Fruit fly (Drosophila melanogaster) whole organism, wandering third instar larva: ENCODE measurements around the gene RpL27A.

ENCODE experiments used
- Abd-B ChIP-seq: fragments of >200 bp; optimal IDR thresholded peaks from 2 replicates; lab custom pipeline; 2017; ENCODE audit warnings: missing biosample characterization, missing genetic modification characterization
- CG9705 ChIP-seq: fragments of 200-800 bp; sonication (Bioruptor generic); optimal IDR thresholded peaks from 2 replicates; lab custom pipeline; 2018; ENCODE audit warnings: missing biosample characterization, mild to moderate bottlenecking, missing genetic modification characterization
- Dfd ChIP-seq: fragments of >200 bp; optimal IDR thresholded peaks from 2 replicates; lab custom pipeline; 2017; ENCODE audit warnings: missing biosample characterization, missing genetic modification characterization
- Dif ChIP-seq: fragments of 200-275, 200-300 bp; sonication (Bioruptor generic); optimal IDR thresholded peaks from 2 replicates; lab custom pipeline; 2018; ENCODE audit warnings: missing biosample characterization, missing genetic modification characterization; ENCODE audit not compliant: partially characterized antibody
- GATAd ChIP-seq: sonication (Bioruptor generic); optimal IDR thresholded peaks from 2 replicates; lab custom pipeline; 2016; ENCODE audit warnings: missing biosample characterization, missing genetic modification characterization
- HLH106 ChIP-seq: fragments of 200-800 bp; optimal IDR thresholded peaks from 3 replicates; lab custom pipeline; 2019; ENCODE audit warnings: missing biosample characterization, mild to moderate bottlenecking, missing genetic modification characterization, moderate library complexity
- Hnf4 ChIP-seq: fragments of 200-800 bp; sonication (Bioruptor generic); optimal IDR thresholded peaks from 2 replicates; lab custom pipeline; 2016; ENCODE audit warnings: missing biosample characterization, mild to moderate bottlenecking, missing genetic modification characterization
- Hr78 ChIP-seq: fragments of >200 bp; optimal IDR thresholded peaks from 2 replicates; lab custom pipeline; 2017; ENCODE audit warnings: missing biosample characterization, missing genetic modification characterization
- Hr83 ChIP-seq: fragments of 200-300 bp; sonication (Bioruptor generic); optimal IDR thresholded peaks from 2 replicates; lab custom pipeline; 2016; ENCODE audit warnings: missing biosample characterization, mild to moderate bottlenecking, missing genetic modification characterization, moderate library complexity; ENCODE audit not compliant: poor library complexity, severe bottlenecking
- Jra ChIP-seq: sonication (Bioruptor generic); optimal IDR thresholded peaks from 2 replicates; lab custom pipeline; 2016; ENCODE audit warnings: missing biosample characterization, missing genetic modification characterization
- Mio ChIP-seq: sonication (Bioruptor generic); optimal IDR thresholded peaks from 2 replicates; lab custom pipeline; 2016; ENCODE audit warnings: missing biosample characterization, missing genetic modification characterization
- N ChIP-seq: fragments of >200 bp; optimal IDR thresholded peaks from 2 replicates; lab custom pipeline; 2018; ENCODE audit warnings: missing biosample characterization, missing external identifiers, missing genetic modification characterization
- OdsH ChIP-seq: fragments of 200-800 bp; sonication (Bioruptor generic); optimal IDR thresholded peaks from 2 replicates; lab custom pipeline; 2016; ENCODE audit warnings: missing biosample characterization, mild to moderate bottlenecking, missing genetic modification characterization
- Rel ChIP-seq, 2 experiments: fragments of 200-800 bp; sonication (Bioruptor generic) in 1 of 2; optimal IDR thresholded peaks; 2 replicates in 1 of 2; 3 replicates in 1 of 2; lab custom pipeline; 2016 to 2019; ENCODE audit warnings: mild to moderate bottlenecking in 2 of 2, missing biosample characterization in 2 of 2, missing genetic modification characterization in 2 of 2, moderate library complexity in 1 of 2
- Sp1 ChIP-seq: fragments of 200-800 bp; sonication (Bioruptor generic); optimal IDR thresholded peaks from 3 replicates; lab custom pipeline; 2019; ENCODE audit warnings: missing biosample characterization, mild to moderate bottlenecking, missing genetic modification characterization, moderate library complexity
- Vsx2 ChIP-seq: fragments of 200-300, 225-300 bp; sonication (Bioruptor generic); optimal IDR thresholded peaks from 2 replicates; lab custom pipeline; 2018; ENCODE audit warnings: missing biosample characterization, missing genetic modification characterization; ENCODE audit not compliant: partially characterized antibody
- br ChIP-seq: fragments of 200-800 bp; sonication (Bioruptor generic); optimal IDR thresholded peaks from 2 replicates; lab custom pipeline; 2016; ENCODE audit warnings: missing biosample characterization, missing genetic modification characterization
- dmrt93B ChIP-seq: fragments of 200-800 bp; sonication (Bioruptor generic); optimal IDR thresholded peaks from 2 replicates; lab custom pipeline; 2018; ENCODE audit warnings: missing biosample characterization, mild to moderate bottlenecking, missing genetic modification characterization
- dsf ChIP-seq: sonication (Bioruptor generic); optimal IDR thresholded peaks from 2 replicates; lab custom pipeline; 2016; ENCODE audit warnings: missing biosample characterization, missing genetic modification characterization, borderline replicate concordance
- ey ChIP-seq: fragments of 200-800 bp; sonication (Bioruptor generic); optimal IDR thresholded peaks from 2 replicates; lab custom pipeline; 2016; ENCODE audit warnings: missing biosample characterization, missing genetic modification characterization
- foxo ChIP-seq, 2 experiments: fragments of 200-800 bp; sonication (Bioruptor generic); optimal IDR thresholded peaks; 2 replicates in 1 of 2; 3 replicates in 1 of 2; lab custom pipeline; 2016 to 2017; ENCODE audit warnings: missing biosample characterization in 2 of 2, missing genetic modification characterization in 2 of 2
- fru ChIP-seq: fragments of 200-800 bp; sonication (Bioruptor generic); optimal IDR thresholded peaks from 3 replicates; lab custom pipeline; 2016; ENCODE audit warnings: missing biosample characterization, mild to moderate bottlenecking, missing genetic modification characterization
- h ChIP-seq: fragments of 200-800 bp; sonication (Bioruptor generic); optimal IDR thresholded peaks from 3 replicates; lab custom pipeline; 2016; ENCODE audit warnings: missing biosample characterization, mild to moderate bottlenecking, missing genetic modification characterization
- jim ChIP-seq: fragments of 175-275, 200-325 bp; sonication (Bioruptor generic); optimal IDR thresholded peaks from 2 replicates; lab custom pipeline; 2016; ENCODE audit warnings: missing biosample characterization, mild to moderate bottlenecking, missing genetic modification characterization
- lola ChIP-seq: fragments of >200 bp; optimal IDR thresholded peaks from 2 replicates; lab custom pipeline; 2017; ENCODE audit warnings: missing biosample characterization, missing genetic modification characterization
- pan ChIP-seq: fragments of >200 bp; optimal IDR thresholded peaks from 2 replicates; lab custom pipeline; 2017
- psq ChIP-seq: fragments of 200-800 bp; sonication (Bioruptor generic); optimal IDR thresholded peaks from 3 replicates; lab custom pipeline; 2017; ENCODE audit warnings: missing biosample characterization, mild to moderate bottlenecking, missing genetic modification characterization, moderate library complexity
- rgr ChIP-seq: fragments of 200-800 bp; sonication (Bioruptor generic); optimal IDR thresholded peaks from 3 replicates; lab custom pipeline; 2016; ENCODE audit warnings: missing biosample characterization, mild to moderate bottlenecking, missing genetic modification characterization
- sv ChIP-seq: fragments of 200-800 bp; sonication (Bioruptor generic); optimal IDR thresholded peaks from 3 replicates; lab custom pipeline; 2016; ENCODE audit warnings: missing biosample characterization, missing genetic modification characterization
- tai ChIP-seq: sonication (Bioruptor generic); optimal IDR thresholded peaks from 2 replicates; lab custom pipeline; 2016; ENCODE audit warnings: missing biosample characterization, missing genetic modification characterization
- usp ChIP-seq: fragments of >200 bp; optimal IDR thresholded peaks from 2 replicates; lab custom pipeline; 2017; ENCODE audit warnings: missing biosample characterization, missing genetic modification characterization

The RpL27A gene

dm6 chr2L:4433608-4434007 lies 24.6 kb downstream of the RpL27A start, which contains the start of the genes CG34177 and CG34178:
CG34177 (plus strand) TSS chr2L:4433908.
CG34178 (plus strand) TSS chr2L:4433908.
- no peak for TF ChIP-seq Hr78 (GFP tag; lab: Kevin White, UChicago)
- no peak for TF ChIP-seq sv (GFP tag; lab: Kevin White, UChicago)
- TF ChIP-seq Mio (GFP tag; lab: Kevin White, UChicago): no peak
- TF ChIP-seq jim (GFP tag; lab: Kevin White, UChicago): no peak
- TF ChIP-seq Hr83 (GFP tag; lab: Kevin White, UChicago): no peak
- no peak for TF ChIP-seq foxo (GFP tag; optimal IDR thresholded peaks at IDR 0.05; lab: Kevin White, UChicago)
- no peak for TF ChIP-seq Dif (GFP tag; lab: Kevin White, UChicago)
- TF ChIP-seq Hnf4 (GFP tag; lab: Kevin White, UChicago): no peak
- no peak for TF ChIP-seq Dfd
- no peak for TF ChIP-seq GATAd (GFP tag; lab: Kevin White, UChicago)
- no peak for TF ChIP-seq dsf (GFP tag; lab: Kevin White, UChicago)
- no peak for TF ChIP-seq fru (GFP tag; lab: Kevin White, UChicago)
- TF ChIP-seq OdsH: no peak

DNA sequence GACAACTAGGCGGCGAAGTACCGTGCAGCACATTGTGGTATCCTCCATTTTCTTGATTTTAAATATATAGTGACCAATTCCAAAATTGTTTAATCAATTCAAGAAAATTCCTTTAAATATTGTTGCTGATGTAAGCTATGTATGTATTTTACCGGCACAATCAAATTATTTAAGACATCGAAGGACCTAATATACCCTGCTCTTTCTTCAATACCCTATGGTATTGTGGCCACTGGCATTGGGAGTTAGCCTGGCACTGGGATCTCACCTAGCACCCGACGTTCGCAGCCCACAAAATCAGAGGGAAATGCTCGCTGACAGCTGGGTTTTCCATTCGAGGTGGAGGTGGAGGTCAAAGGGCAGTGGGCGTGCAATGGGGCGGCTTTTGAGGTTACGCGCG lies 36.0 kb downstream of the RpL27A start:
- TF ChIP-seq foxo (GFP tag; optimal IDR thresholded peaks at IDR 0.05; lab: Kevin White, UChicago): peak in 1 of 2 experiments; percentile 7
- TF ChIP-seq Sp1 (GFP tag; lab: Kevin White, UChicago): no peak

DNA sequence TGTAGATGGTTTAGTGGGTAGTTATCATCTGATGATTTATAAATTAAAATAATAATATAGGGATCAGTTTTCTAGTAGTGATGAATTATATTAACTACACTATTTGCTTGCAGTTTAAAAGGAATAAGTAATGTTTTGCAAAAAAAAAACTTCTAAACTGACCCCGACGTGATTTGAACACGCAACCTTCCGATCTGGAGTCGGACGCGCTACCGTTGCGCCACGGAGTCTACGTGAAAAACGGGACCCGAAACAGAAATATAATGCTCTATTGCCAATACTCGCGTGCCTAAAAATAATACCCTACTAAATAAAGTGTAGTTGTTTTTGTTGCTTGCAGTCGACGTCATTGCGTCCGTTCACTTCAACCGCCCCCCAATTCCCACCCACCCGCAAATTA lies 39.3 kb downstream of the RpL27A start:
- TF ChIP-seq Hnf4 (GFP tag; lab: Kevin White, UChicago) (no peak), Mio (GFP tag; lab: Kevin White, UChicago) (no peak), ey (GFP tag; lab: Kevin White, UChicago) (no peak)

dm6 chr2L:4417982-4418381 lies 40.2 kb downstream of the RpL27A start:
- TF ChIP-seq Jra (GFP tag; lab: Kevin White, UChicago): no peak
- no peak for TF ChIP-seq lola (GFP tag; lab: Kevin White, UChicago)
- TF ChIP-seq br: no peak
- no peak for TF ChIP-seq tai (GFP tag; lab: Kevin White, UChicago)
- no peak for TF ChIP-seq sv (GFP tag; lab: Kevin White, UChicago)
- TF ChIP-seq jim (GFP tag; lab: Kevin White, UChicago): no peak
- TF ChIP-seq h (GFP tag; lab: Kevin White, UChicago): no peak
- TF ChIP-seq Dfd: no peak
- TF ChIP-seq pan (lab: Kevin White, UChicago): no peak
- no peak for TF ChIP-seq rgr (GFP tag; lab: Kevin White, UChicago)
- TF ChIP-seq usp (GFP tag; lab: Kevin White, UChicago): no peak
- no peak for TF ChIP-seq Rel (GFP tag; optimal IDR thresholded peaks at IDR 0.05; lab: Kevin White, UChicago)
- TF ChIP-seq Rel (tag; optimal IDR thresholded peaks at IDR 0.05; lab: Kevin White, UChicago): no peak

dm6 chr2L:4416903-4417302 lies 41.3 kb downstream of the RpL27A start:
- TF ChIP-seq Dif (GFP tag; lab: Kevin White, UChicago) (no peak), usp (GFP tag; lab: Kevin White, UChicago) (no peak), HLH106 (peak; percentile 50), fru (GFP tag; lab: Kevin White, UChicago) (peak; percentile 30), ey (GFP tag; lab: Kevin White, UChicago) (peak; percentile 21), Sp1 (GFP tag; lab: Kevin White, UChicago) (peak; percentile 47), h (GFP tag; lab: Kevin White, UChicago) (peak; percentile 18), CG9705 (GFP tag; lab: Kevin White, UChicago) (no peak), foxo (GFP tag; optimal IDR thresholded peaks at IDR 0.05; lab: Kevin White, UChicago) (peak in 1 of 2 experiments; percentile 32), OdsH (peak; percentile 8)
- TF ChIP-seq, all 38 proteins: peak for 7

DNA sequence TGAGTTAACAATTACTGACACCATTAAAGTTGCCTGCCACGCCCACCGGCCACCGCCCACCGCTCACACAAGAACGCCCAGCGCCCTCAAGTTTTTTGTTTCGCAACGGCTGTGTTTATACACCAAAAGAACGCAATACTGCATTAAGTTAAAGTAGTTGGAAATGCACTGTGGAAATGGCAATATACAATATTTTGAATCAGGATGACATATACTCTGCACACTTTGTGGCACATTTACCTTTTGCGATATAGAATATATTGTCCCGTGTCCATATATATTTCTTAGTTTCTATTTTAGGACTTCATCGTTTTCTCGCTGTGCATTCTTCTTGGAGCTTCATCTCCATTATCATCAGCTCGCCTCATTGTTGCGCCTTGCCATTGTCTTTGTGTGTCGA lies 42.1 kb downstream of the RpL27A start:
- TF ChIP-seq Hr78 (GFP tag; lab: Kevin White, UChicago): no peak
- TF ChIP-seq sv (GFP tag; lab: Kevin White, UChicago): no peak
- no peak for TF ChIP-seq usp (GFP tag; lab: Kevin White, UChicago)
- peak in 1 of 2 experiments; percentile 1 for TF ChIP-seq foxo (GFP tag; optimal IDR thresholded peaks at IDR 0.05; lab: Kevin White, UChicago)
- no peak for TF ChIP-seq br
- no peak for TF ChIP-seq Abd-B
- no peak for TF ChIP-seq dsf (GFP tag; lab: Kevin White, UChicago)
- no peak for TF ChIP-seq Vsx2
- no peak for TF ChIP-seq psq (GFP tag; lab: Kevin White, UChicago)
- no peak for TF ChIP-seq tai (GFP tag; lab: Kevin White, UChicago)
- no peak for TF ChIP-seq HLH106
- peak; percentile 1 for TF ChIP-seq fru (GFP tag; lab: Kevin White, UChicago)
- no peak for TF ChIP-seq rgr (GFP tag; lab: Kevin White, UChicago)
- no peak for TF ChIP-seq N (GFP tag; lab: Kevin White, UChicago)
- TF ChIP-seq ey (GFP tag; lab: Kevin White, UChicago): peak; percentile 13
- no peak for TF ChIP-seq dmrt93B (GFP tag; lab: Kevin White, UChicago)
- no peak for TF ChIP-seq OdsH
- TF ChIP-seq, all 38 proteins: peak for 3
